Fruit fly (Drosophila melanogaster) S2 (cell line): Measurements from ENCODE around the gene Teh1.

ENCODE experiments used
- CG8478 ChIP-seq: fragments of >200 bp; optimal IDR thresholded peaks from 2 replicates; lab custom pipeline; 2018
- CTCF ChIP-seq, 2 experiments: fragments of >200 bp; optimal IDR thresholded peaks; 2 replicates each; lab custom pipeline; 2018

- TF ChIP-seq CG8478 (lab: Kevin White, UChicago) (no peak), CTCF (optimal IDR thresholded peaks at IDR 0.05; lab: Kevin White, UChicago) (no peak)
These were observed 23.6 kb upstream of the Teh1 start for dm6 chr3R:9891527-9891926.
